Fruit fly (Drosophila melanogaster) Kc167 (cell line): Measurements from ENCODE around the gene crol.

ENCODE experiments used
- psq ChIP-seq: fragments of >200 bp; optimal IDR thresholded peaks from 2 replicates; lab custom pipeline; 2017; ENCODE audit warnings: missing external identifiers
- ttk ChIP-seq: sonication (Bioruptor generic); optimal IDR thresholded peaks from 2 replicates; lab custom pipeline; 2017; ENCODE audit warnings: missing external identifiers

- TF ChIP-seq psq (no peak), ttk (no peak)
These were observed 30.4 kb upstream of the crol start, which contains the start of gene Sfp33A3 for dm6 chr2L:11839612-11840011.
